Worm (Caenorhabditis elegans) whole organism, L4 larva: ENCODE measurements around the gene srx-26.

Experiments
- F26F4.8 ChIP-seq: fragments of 200-800 bp; sonication (Bioruptor generic); conservative IDR thresholded peaks from 2 replicates; pipeline ENCODE4 v1.3.6; 2022; ENCODE audit warnings: missing genetic modification characterization, missing compliant biosample characterization
- F44E2.7 ChIP-seq: fragments of 200-800 bp; sonication (Bioruptor generic); IDR thresholded peaks from 2 replicates; pipeline ENCODE4 v2.1.2; 2022; ENCODE audit warnings: missing genetic modification characterization, missing compliant biosample characterization
- ama-1 ChIP-seq: fragments of 150-350 bp; optimal IDR thresholded peaks from 2 replicates; lab custom pipeline; 2014; ENCODE audit warnings: inconsistent platforms, mixed read lengths
- dmd-6 ChIP-seq: fragments of 200-800 bp; sonication (Bioruptor generic); IDR thresholded peaks from 2 replicates; pipeline ENCODE4 v1.3.6; 2022; ENCODE audit warnings: missing genetic modification reagents, missing genetic modification characterization, missing compliant biosample characterization
- egl-27 ChIP-seq: sonication (generic microtip); optimal IDR thresholded peaks from 3 replicates; lab custom pipeline; 2017; ENCODE audit warnings: missing biosample characterization, missing genetic modification reagents, missing genetic modification characterization
- fos-1 ChIP-seq: fragments of 150-350 bp; optimal IDR thresholded peaks from 2 replicates; lab custom pipeline; 2014; ENCODE audit warnings: missing biosample characterization, missing genetic modification characterization
- hlh-30 ChIP-seq: sonication (generic microtip); optimal IDR thresholded peaks from 2 replicates; lab custom pipeline; 2017; ENCODE audit warnings: antibody characterized with exemption, mild to moderate bottlenecking, missing genetic modification characterization, missing compliant biosample characterization; ENCODE audit not compliant: insufficient read depth
- hmg-1.1 ChIP-seq: fragments of 200-800 bp; sonication (Bioruptor generic); IDR thresholded peaks from 2 replicates; pipeline ENCODE4 v1.3.6; 2022; ENCODE audit warnings: missing genetic modification reagents, missing genetic modification characterization, missing compliant biosample characterization
- lin-15B ChIP-seq: fragments of 150-350 bp; sonication (generic microtip); optimal IDR thresholded peaks from 3 replicates; lab custom pipeline; 2014; ENCODE audit warnings: missing biosample characterization, missing genetic modification characterization
- nhr-28 ChIP-seq: fragments of 150-350 bp; optimal IDR thresholded peaks from 2 replicates; lab custom pipeline; 2014; ENCODE audit warnings: missing biosample characterization, missing genetic modification characterization
- nhr-76 ChIP-seq: fragments of 150-350 bp; optimal IDR thresholded peaks from 2 replicates; lab custom pipeline; 2014; ENCODE audit warnings: missing biosample characterization, missing genetic modification characterization
- skn-1 ChIP-seq: fragments of 150-350 bp; optimal IDR thresholded peaks from 2 replicates; lab custom pipeline; 2014; ENCODE audit warnings: missing biosample characterization, missing genetic modification characterization
- tag-97 ChIP-seq: fragments of 200-800 bp; sonication (Bioruptor generic); IDR thresholded peaks from 2 replicates; pipeline ENCODE4 v1.3.6; 2022; ENCODE audit warnings: missing genetic modification characterization, missing compliant biosample characterization
- tra-1 ChIP-seq: fragments of 200-800 bp; sonication (Bioruptor generic); IDR thresholded peaks from 2 replicates; pipeline ENCODE4 v1.3.6; 2022; ENCODE audit warnings: missing genetic modification reagents, missing genetic modification characterization, missing compliant biosample characterization

ce11 chrV:2740228-2740627 is 12.7 kb downstream of the srx-26 start, which contains the start of gene srg-61:
- TF ChIP-seq egl-27 (tag; lab: Kevin White, UChicago) (no peak), tra-1 (no peak), lin-15B (tag; lab: Kevin White, UChicago) (no peak), hlh-30 (tag; lab: Kevin White, UChicago) (no peak), nhr-28 (tag; lab: Kevin White, UChicago) (no peak), dmd-6 (GFP tag; lab: Robert Waterston, UW) (no peak), ama-1 (lab: Kevin White, UChicago) (no peak), skn-1 (tag; lab: Kevin White, UChicago) (no peak), nhr-76 (tag; lab: Kevin White, UChicago) (no peak), hmg-1.1 (no peak), tag-97 (no peak), fos-1 (tag; lab: Kevin White, UChicago) (no peak), F44E2.7 (no peak), F26F4.8 (GFP tag; lab: Robert Waterston, UW) (no peak)
